Fruit fly (Drosophila melanogaster) whole organism, wandering third instar larva: ENCODE measurements around the gene Uch.

ENCODE experiments used
- Dfd ChIP-seq: fragments of >200 bp; optimal IDR thresholded peaks from 2 replicates; lab custom pipeline; 2017; ENCODE audit warnings: missing biosample characterization, missing genetic modification characterization
- Hnf4 ChIP-seq: fragments of 200-800 bp; sonication (Bioruptor generic); optimal IDR thresholded peaks from 2 replicates; lab custom pipeline; 2016; ENCODE audit warnings: missing biosample characterization, mild to moderate bottlenecking, missing genetic modification characterization
- Vsx2 ChIP-seq: fragments of 200-300, 225-300 bp; sonication (Bioruptor generic); optimal IDR thresholded peaks from 2 replicates; lab custom pipeline; 2018; ENCODE audit warnings: missing biosample characterization, missing genetic modification characterization; ENCODE audit not compliant: partially characterized antibody
- br ChIP-seq: fragments of 200-800 bp; sonication (Bioruptor generic); optimal IDR thresholded peaks from 2 replicates; lab custom pipeline; 2016; ENCODE audit warnings: missing biosample characterization, missing genetic modification characterization
- sv ChIP-seq: fragments of 200-800 bp; sonication (Bioruptor generic); optimal IDR thresholded peaks from 3 replicates; lab custom pipeline; 2016; ENCODE audit warnings: missing biosample characterization, missing genetic modification characterization
- woc ChIP-seq: sonication (Bioruptor generic); optimal IDR thresholded peaks from 2 replicates; lab custom pipeline; 2016; ENCODE audit warnings: missing biosample characterization, mild to moderate bottlenecking, missing genetic modification characterization

- no peak for TF ChIP-seq woc (GFP tag; lab: Kevin White, UChicago)
- TF ChIP-seq Hnf4 (GFP tag; lab: Kevin White, UChicago) = peak; percentile 29
- no peak for TF ChIP-seq Dfd
- no peak for TF ChIP-seq sv (GFP tag; lab: Kevin White, UChicago)
- TF ChIP-seq br (GFP tag; lab: Kevin White, UChicago) = peak; percentile 23
- TF ChIP-seq Vsx2 (GFP tag; lab: Kevin White, UChicago) = no peak
These were observed 48.1 kb downstream of the Uch start for dm6 chr2L:2165864-2166263.
